Worm (Caenorhabditis elegans): ENCODE measurements around the gene C16C8.14.

C16C8.14 gene

ce11 chrII:3476536-3476935 lies 26.9 kb downstream of the C16C8.14 start:
- TF ChIP-seq pqm-1 (tag; optimal IDR thresholded peaks at IDR 0.05) = no peak
- TF ChIP-seq ceh-28 (tag; optimal IDR thresholded peaks at IDR 0.05) = no peak

- no peak for TF ChIP-seq ceh-28 (tag; optimal IDR thresholded peaks at IDR 0.05)
These were observed 27.6 kb downstream of the C16C8.14 start, which contains the start of gene fbxb-104 for ce11 chrII:3477171-3477570. Gene fbxb-104 (minus strand): TSS chrII:3477271.

DNA sequence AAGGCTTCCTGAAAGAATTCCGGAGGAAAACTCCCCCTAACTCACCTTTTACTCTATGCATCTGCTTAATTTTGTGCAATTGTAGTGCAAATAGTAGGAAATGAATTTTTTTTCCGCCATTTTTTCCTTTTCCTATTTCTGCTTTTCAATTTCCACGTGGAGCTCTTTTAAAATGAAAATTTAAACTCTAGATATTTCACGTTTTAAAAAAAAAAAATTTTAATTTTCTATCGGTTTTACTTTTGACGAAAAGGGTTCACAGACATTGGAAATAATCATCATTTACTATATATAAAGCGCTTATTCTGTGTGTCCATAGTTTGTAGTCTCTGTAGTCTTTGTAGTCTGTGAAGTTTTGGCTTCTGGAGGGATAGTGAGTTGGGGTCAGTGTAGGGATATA lies 32.0 kb downstream of the C16C8.14 start, which contains the start of gene Y49F6B.8:
Gene Y49F6B.8, minus strand, starts transcription at position 101 of the 400 bp plus-strand sequence.
- no peak for TF ChIP-seq elt-3 (tag; optimal IDR thresholded peaks at IDR 0.05)
- no peak for TF ChIP-seq nhr-43 (tag; optimal IDR thresholded peaks at IDR 0.05; ENCODE audit: poor library complexity, severe bottlenecking)
- TF ChIP-seq elt-1 (tag; optimal IDR thresholded peaks at IDR 0.05) = no peak
- no peak for TF ChIP-seq nhr-67 (tag; optimal IDR thresholded peaks at IDR 0.05)
- TF ChIP-seq unc-62 (GFP tag; optimal IDR thresholded peaks at IDR 0.05) = no peak
- no peak for TF ChIP-seq ztf-4 (tag; optimal IDR thresholded peaks at IDR 0.05)
- TF ChIP-seq lin-15B (tag; optimal IDR thresholded peaks at IDR 0.05) = no peak
- no peak for TF ChIP-seq fos-1 (tag; optimal IDR thresholded peaks at IDR 0.05)
- no peak for TF ChIP-seq sea-2 (GFP tag; optimal IDR thresholded peaks at IDR 0.05)
- no peak for TF ChIP-seq ztf-11 (tag; optimal IDR thresholded peaks at IDR 0.05)
- no peak for TF ChIP-seq eor-1 (tag; optimal IDR thresholded peaks at IDR 0.05)
- no peak for TF ChIP-seq unc-39 (tag; optimal IDR thresholded peaks at IDR 0.05)
- TF ChIP-seq pqm-1 (tag; optimal IDR thresholded peaks at IDR 0.05) = no peak

DNA sequence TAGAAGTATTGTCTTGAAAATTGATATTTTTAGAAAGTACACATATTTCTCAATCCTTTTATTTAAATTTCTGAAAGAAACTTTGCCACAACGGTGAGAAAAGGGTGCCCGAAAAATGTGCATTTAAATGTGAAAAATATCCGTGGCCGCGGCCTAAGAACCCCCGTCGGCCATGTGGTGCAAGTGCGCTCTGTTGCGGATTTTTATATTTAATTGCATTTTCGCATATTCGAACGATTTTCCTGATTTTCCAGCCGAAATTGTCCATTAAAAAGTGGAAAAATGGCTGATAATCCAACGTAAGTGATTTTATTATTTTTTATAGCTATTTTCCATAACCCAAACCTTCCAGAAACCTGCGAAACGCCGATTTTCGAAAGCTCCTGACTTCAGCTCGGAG lies 32.6 kb downstream of the C16C8.14 start, which contains the start of gene smu-2:
Gene smu-2, plus strand, starts transcription at position 178 of the 400 bp plus-strand sequence.
- no peak for TF ChIP-seq lsy-12 (tag; optimal IDR thresholded peaks at IDR 0.05)
- TF ChIP-seq elt-3 (tag; optimal IDR thresholded peaks at IDR 0.05) = no peak
- no peak for TF ChIP-seq jun-1 (tag; optimal IDR thresholded peaks at IDR 0.05)
- TF ChIP-seq nfya-1 (tag; optimal IDR thresholded peaks at IDR 0.05; ENCODE audit: insufficient read depth) = peak; percentile 55
- TF ChIP-seq egl-27 (tag; optimal IDR thresholded peaks at IDR 0.05) = no peak
- no peak for TF ChIP-seq ceh-9 (tag; optimal IDR thresholded peaks at IDR 0.05)
- TF ChIP-seq ZK546.5 (tag; optimal IDR thresholded peaks at IDR 0.05) = no peak
- no peak for TF ChIP-seq nhr-28 (tag; optimal IDR thresholded peaks at IDR 0.05)
- no peak for TF ChIP-seq pha-4 (tag; optimal IDR thresholded peaks at IDR 0.05)
- peak; percentile 1 for TF ChIP-seq R02D3.7 (tag; optimal IDR thresholded peaks at IDR 0.05)
- no peak for TF ChIP-seq tbx-2 (tag; optimal IDR thresholded peaks at IDR 0.05)
- TF ChIP-seq fkh-2 (tag; optimal IDR thresholded peaks at IDR 0.05) = no peak
- no peak for TF ChIP-seq ztf-4 (tag; optimal IDR thresholded peaks at IDR 0.05)
- no peak for TF ChIP-seq ceh-28 (tag; optimal IDR thresholded peaks at IDR 0.05)
- TF ChIP-seq nhr-11 (tag; optimal IDR thresholded peaks at IDR 0.05) = no peak
- TF ChIP-seq nhr-25 (tag; optimal IDR thresholded peaks at IDR 0.05) = peak; percentile 20
- TF ChIP-seq egl-5 (tag; optimal IDR thresholded peaks at IDR 0.05) = peak; percentile 69
- TF ChIP-seq mdl-1 (tag; optimal IDR thresholded peaks at IDR 0.05) = no peak
- no peak for TF ChIP-seq daf-12 (tag; optimal IDR thresholded peaks at IDR 0.05)
- no peak for TF ChIP-seq nhr-43 (tag; optimal IDR thresholded peaks at IDR 0.05; ENCODE audit: poor library complexity, severe bottlenecking)
- no peak for TF ChIP-seq ama-1 (optimal IDR thresholded peaks at IDR 0.05)
- TF ChIP-seq lin-15B (tag; optimal IDR thresholded peaks at IDR 0.05) = peak; percentile 91
- TF ChIP-seq skn-1 (tag; optimal IDR thresholded peaks at IDR 0.05) = no peak
- no peak for TF ChIP-seq ztf-11 (tag; optimal IDR thresholded peaks at IDR 0.05)
- no peak for TF ChIP-seq unc-39 (tag; optimal IDR thresholded peaks at IDR 0.05)
- peak; percentile 55 for TF ChIP-seq snpc-4 (tag; optimal IDR thresholded peaks at IDR 0.05)
- TF ChIP-seq ceh-16 (tag; optimal IDR thresholded peaks at IDR 0.05) = no peak
- TF ChIP-seq nhr-12 (tag; optimal IDR thresholded peaks at IDR 0.05) = no peak
- TF ChIP-seq elt-2 (tag; optimal IDR thresholded peaks at IDR 0.05) = peak; percentile 11
- TF ChIP-seq nhr-67 (tag; optimal IDR thresholded peaks at IDR 0.05) = no peak
- TF ChIP-seq fkh-10 (GFP tag; optimal IDR thresholded peaks at IDR 0.05) = peak; percentile 17
- TF ChIP-seq unc-62 (GFP tag; optimal IDR thresholded peaks at IDR 0.05) = no peak
- no peak for TF ChIP-seq aly-2 (tag; optimal IDR thresholded peaks at IDR 0.05)
- no peak for TF ChIP-seq nhr-76 (tag; optimal IDR thresholded peaks at IDR 0.05)
- no peak for TF ChIP-seq eor-1 (tag; optimal IDR thresholded peaks at IDR 0.05)
- no peak for TF ChIP-seq nhr-77 (tag; optimal IDR thresholded peaks at IDR 0.05)
- TF ChIP-seq sea-2 (GFP tag; optimal IDR thresholded peaks at IDR 0.05) = no peak
- peak; percentile 17 for TF ChIP-seq nhr-23 (tag; optimal IDR thresholded peaks at IDR 0.05)
- no peak for TF ChIP-seq elt-1 (tag; optimal IDR thresholded peaks at IDR 0.05)
- TF ChIP-seq lin-39 (tag; optimal IDR thresholded peaks at IDR 0.05) = peak; percentile 59
- TF ChIP-seq fos-1 (tag; optimal IDR thresholded peaks at IDR 0.05) = no peak
- no peak for TF ChIP-seq mml-1 (tag; optimal IDR thresholded peaks at IDR 0.05)
- TF ChIP-seq zag-1 (tag; optimal IDR thresholded peaks at IDR 0.05) = no peak
- TF ChIP-seq pqm-1 (tag; optimal IDR thresholded peaks at IDR 0.05) = no peak
- no peak for TF ChIP-seq hmg-11 (tag; optimal IDR thresholded peaks at IDR 0.05)
- no peak for TF ChIP-seq nhr-237 (tag; optimal IDR thresholded peaks at IDR 0.05)

Data from whole organism, L3 larva.